Worm (Caenorhabditis elegans) whole organism, L4/young adult: Measurements from ENCODE around the gene rgs-6.

ENCODE experiments used
- W03F9.2 ChIP-seq: fragments of 150-350 bp; optimal IDR thresholded peaks from 2 replicates; lab custom pipeline; 2014; ENCODE audit warnings: missing biosample characterization, missing genetic modification characterization
- him-1 ChIP-seq: sonication (generic microtip); optimal IDR thresholded peaks from 2 replicates; lab custom pipeline; 2016; ENCODE audit warnings: missing genotype, missing genetic modification reagents, missing genetic modification characterization, missing compliant biosample characterization

ce11 chrX:5724544-5724943 lies 9.0 kb downstream of the rgs-6 start:
- TF ChIP-seq him-1 (tag; lab: Kevin White, UChicago), result no peak
- TF ChIP-seq W03F9.2 (tag; lab: Kevin White, UChicago), result no peak
